Fruit fly (Drosophila melanogaster) whole organism, wandering third instar larva: ENCODE data around the gene Rala.

Experiments used
- Abd-B ChIP-seq: fragments of >200 bp; optimal IDR thresholded peaks from 2 replicates; lab custom pipeline; 2017; ENCODE audit warnings: missing biosample characterization, missing genetic modification characterization
- CG32264 ChIP-seq: fragments of 200-800 bp; sonication (Bioruptor generic); optimal IDR thresholded peaks from 2 replicates; lab custom pipeline; 2016; ENCODE audit warnings: missing biosample characterization, missing genetic modification characterization
- CG9705 ChIP-seq: fragments of 200-800 bp; sonication (Bioruptor generic); optimal IDR thresholded peaks from 2 replicates; lab custom pipeline; 2018; ENCODE audit warnings: missing biosample characterization, mild to moderate bottlenecking, missing genetic modification characterization
- CrebA ChIP-seq: fragments of 200-800 bp; sonication (Bioruptor generic); optimal IDR thresholded peaks from 2 replicates; lab custom pipeline; 2016; ENCODE audit warnings: missing biosample characterization, mild to moderate bottlenecking, missing genetic modification characterization, borderline replicate concordance
- Dfd ChIP-seq: fragments of >200 bp; optimal IDR thresholded peaks from 2 replicates; lab custom pipeline; 2017; ENCODE audit warnings: missing biosample characterization, missing genetic modification characterization
- Dif ChIP-seq: fragments of 200-275, 200-300 bp; sonication (Bioruptor generic); optimal IDR thresholded peaks from 2 replicates; lab custom pipeline; 2018; ENCODE audit warnings: missing biosample characterization, missing genetic modification characterization; ENCODE audit not compliant: partially characterized antibody
- GATAd ChIP-seq: sonication (Bioruptor generic); optimal IDR thresholded peaks from 2 replicates; lab custom pipeline; 2016; ENCODE audit warnings: missing biosample characterization, missing genetic modification characterization
- HLH106 ChIP-seq: fragments of 200-800 bp; optimal IDR thresholded peaks from 3 replicates; lab custom pipeline; 2019; ENCODE audit warnings: missing biosample characterization, mild to moderate bottlenecking, missing genetic modification characterization, moderate library complexity
- Hnf4 ChIP-seq: fragments of 200-800 bp; sonication (Bioruptor generic); optimal IDR thresholded peaks from 2 replicates; lab custom pipeline; 2016; ENCODE audit warnings: missing biosample characterization, mild to moderate bottlenecking, missing genetic modification characterization
- Hr78 ChIP-seq: fragments of >200 bp; optimal IDR thresholded peaks from 2 replicates; lab custom pipeline; 2017; ENCODE audit warnings: missing biosample characterization, missing genetic modification characterization
- Hr83 ChIP-seq: fragments of 200-300 bp; sonication (Bioruptor generic); optimal IDR thresholded peaks from 2 replicates; lab custom pipeline; 2016; ENCODE audit warnings: missing biosample characterization, mild to moderate bottlenecking, missing genetic modification characterization, moderate library complexity; ENCODE audit not compliant: poor library complexity, severe bottlenecking
- Jra ChIP-seq: sonication (Bioruptor generic); optimal IDR thresholded peaks from 2 replicates; lab custom pipeline; 2016; ENCODE audit warnings: missing biosample characterization, missing genetic modification characterization
- Mio ChIP-seq: sonication (Bioruptor generic); optimal IDR thresholded peaks from 2 replicates; lab custom pipeline; 2016; ENCODE audit warnings: missing biosample characterization, missing genetic modification characterization
- Myc ChIP-seq: fragments of >200 bp; optimal IDR thresholded peaks from 2 replicates; lab custom pipeline; 2017
- N ChIP-seq: fragments of >200 bp; optimal IDR thresholded peaks from 2 replicates; lab custom pipeline; 2018; ENCODE audit warnings: missing biosample characterization, missing external identifiers, missing genetic modification characterization
- OdsH ChIP-seq: fragments of 200-800 bp; sonication (Bioruptor generic); optimal IDR thresholded peaks from 2 replicates; lab custom pipeline; 2016; ENCODE audit warnings: missing biosample characterization, mild to moderate bottlenecking, missing genetic modification characterization
- Rel ChIP-seq, 2 experiments: fragments of 200-800 bp; sonication (Bioruptor generic) in 1 of 2; optimal IDR thresholded peaks; 2 replicates in 1 of 2; 3 replicates in 1 of 2; lab custom pipeline; 2016 to 2019; ENCODE audit warnings: mild to moderate bottlenecking in 2 of 2, missing biosample characterization in 2 of 2, missing genetic modification characterization in 2 of 2, moderate library complexity in 1 of 2
- Sp1 ChIP-seq: fragments of 200-800 bp; sonication (Bioruptor generic); optimal IDR thresholded peaks from 3 replicates; lab custom pipeline; 2019; ENCODE audit warnings: missing biosample characterization, mild to moderate bottlenecking, missing genetic modification characterization, moderate library complexity
- Vsx2 ChIP-seq: fragments of 200-300, 225-300 bp; sonication (Bioruptor generic); optimal IDR thresholded peaks from 2 replicates; lab custom pipeline; 2018; ENCODE audit warnings: missing biosample characterization, missing genetic modification characterization; ENCODE audit not compliant: partially characterized antibody
- br ChIP-seq: fragments of 200-800 bp; sonication (Bioruptor generic); optimal IDR thresholded peaks from 2 replicates; lab custom pipeline; 2016; ENCODE audit warnings: missing biosample characterization, missing genetic modification characterization
- brk ChIP-seq: fragments of 200-800 bp; sonication (Bioruptor generic); optimal IDR thresholded peaks from 2 replicates; lab custom pipeline; 2016; ENCODE audit warnings: missing biosample characterization, mild to moderate bottlenecking, missing genetic modification characterization
- dl ChIP-seq, 2 experiments: fragments of 175-275, 200-275 bp in 1 of 2; fragments of 200-275 bp in 1 of 2; sonication (Bioruptor generic); optimal IDR thresholded peaks; lab custom pipeline; 2018; ENCODE audit warnings: mild to moderate bottlenecking in 2 of 2, missing biosample characterization in 2 of 2, missing genetic modification characterization in 2 of 2, moderate library complexity in 2 of 2; ENCODE audit not compliant: partially characterized antibody in 2 of 2, insufficient read depth in 1 of 2
- dmrt93B ChIP-seq: fragments of 200-800 bp; sonication (Bioruptor generic); optimal IDR thresholded peaks from 2 replicates; lab custom pipeline; 2018; ENCODE audit warnings: missing biosample characterization, mild to moderate bottlenecking, missing genetic modification characterization
- dsf ChIP-seq: sonication (Bioruptor generic); optimal IDR thresholded peaks from 2 replicates; lab custom pipeline; 2016; ENCODE audit warnings: missing biosample characterization, missing genetic modification characterization, borderline replicate concordance
- ey ChIP-seq: fragments of 200-800 bp; sonication (Bioruptor generic); optimal IDR thresholded peaks from 2 replicates; lab custom pipeline; 2016; ENCODE audit warnings: missing biosample characterization, missing genetic modification characterization
- foxo ChIP-seq, 2 experiments: fragments of 200-800 bp; sonication (Bioruptor generic); optimal IDR thresholded peaks; 2 replicates in 1 of 2; 3 replicates in 1 of 2; lab custom pipeline; 2016 to 2017; ENCODE audit warnings: missing biosample characterization in 2 of 2, missing genetic modification characterization in 2 of 2
- fru ChIP-seq: fragments of 200-800 bp; sonication (Bioruptor generic); optimal IDR thresholded peaks from 3 replicates; lab custom pipeline; 2016; ENCODE audit warnings: missing biosample characterization, mild to moderate bottlenecking, missing genetic modification characterization
- h ChIP-seq: fragments of 200-800 bp; sonication (Bioruptor generic); optimal IDR thresholded peaks from 3 replicates; lab custom pipeline; 2016; ENCODE audit warnings: missing biosample characterization, mild to moderate bottlenecking, missing genetic modification characterization
- jim ChIP-seq: fragments of 175-275, 200-325 bp; sonication (Bioruptor generic); optimal IDR thresholded peaks from 2 replicates; lab custom pipeline; 2016; ENCODE audit warnings: missing biosample characterization, mild to moderate bottlenecking, missing genetic modification characterization
- lola ChIP-seq: fragments of >200 bp; optimal IDR thresholded peaks from 2 replicates; lab custom pipeline; 2017; ENCODE audit warnings: missing biosample characterization, missing genetic modification characterization
- pan ChIP-seq: fragments of >200 bp; optimal IDR thresholded peaks from 2 replicates; lab custom pipeline; 2017
- psq ChIP-seq: fragments of 200-800 bp; sonication (Bioruptor generic); optimal IDR thresholded peaks from 3 replicates; lab custom pipeline; 2017; ENCODE audit warnings: missing biosample characterization, mild to moderate bottlenecking, missing genetic modification characterization, moderate library complexity
- rgr ChIP-seq: fragments of 200-800 bp; sonication (Bioruptor generic); optimal IDR thresholded peaks from 3 replicates; lab custom pipeline; 2016; ENCODE audit warnings: missing biosample characterization, mild to moderate bottlenecking, missing genetic modification characterization
- sage ChIP-seq: fragments of 200-800 bp; sonication (Bioruptor generic); optimal IDR thresholded peaks from 2 replicates; lab custom pipeline; 2016; ENCODE audit warnings: missing biosample characterization, mild to moderate bottlenecking, missing genetic modification characterization
- sv ChIP-seq: fragments of 200-800 bp; sonication (Bioruptor generic); optimal IDR thresholded peaks from 3 replicates; lab custom pipeline; 2016; ENCODE audit warnings: missing biosample characterization, missing genetic modification characterization
- tai ChIP-seq: sonication (Bioruptor generic); optimal IDR thresholded peaks from 2 replicates; lab custom pipeline; 2016; ENCODE audit warnings: missing biosample characterization, missing genetic modification characterization
- usp ChIP-seq: fragments of >200 bp; optimal IDR thresholded peaks from 2 replicates; lab custom pipeline; 2017; ENCODE audit warnings: missing biosample characterization, missing genetic modification characterization
- woc ChIP-seq: sonication (Bioruptor generic); optimal IDR thresholded peaks from 2 replicates; lab custom pipeline; 2016; ENCODE audit warnings: missing biosample characterization, mild to moderate bottlenecking, missing genetic modification characterization

The Rala gene

DNA sequence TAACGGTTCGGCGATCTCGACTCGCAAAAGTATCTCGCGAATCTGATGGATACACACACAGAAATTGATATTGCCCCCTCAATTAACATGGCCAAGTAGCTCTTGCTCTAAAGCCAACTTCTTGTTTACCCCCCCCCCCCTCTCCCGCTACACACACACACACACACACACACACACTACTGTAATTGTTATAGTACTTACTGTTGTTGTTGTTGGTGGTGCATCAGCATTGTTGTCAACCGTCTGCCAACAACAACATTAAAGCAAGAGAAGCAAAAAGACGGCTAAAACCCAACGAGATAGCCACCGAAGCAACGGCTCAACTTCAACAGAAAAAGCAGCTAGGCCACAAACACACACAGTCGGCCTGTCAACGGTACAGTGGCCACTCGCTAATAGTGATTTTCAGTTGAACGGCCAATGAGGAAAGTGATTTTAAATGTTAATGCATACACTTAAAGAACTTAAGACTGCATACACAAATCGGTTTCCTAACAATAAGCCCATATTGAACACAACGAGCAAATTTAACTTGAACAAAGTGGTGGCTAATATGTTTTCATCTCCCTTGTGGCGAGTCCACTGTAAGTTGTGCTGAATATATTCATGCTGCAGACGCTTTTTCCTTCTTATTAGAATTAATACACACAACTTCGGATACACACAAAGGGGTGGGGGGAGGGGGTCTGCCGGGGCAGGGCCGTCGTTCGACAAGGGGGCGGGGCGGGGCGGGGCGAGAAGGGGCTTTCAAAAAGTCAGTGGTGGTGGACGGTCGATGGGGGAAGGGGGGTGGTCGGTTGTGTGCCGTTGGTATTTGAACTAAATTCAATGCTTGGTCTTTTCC lies 31.0 kb upstream of the Rala start:
- no peak for TF ChIP-seq dl (GFP tag; optimal IDR thresholded peaks at IDR 0.05; lab: Kevin White, UChicago; ENCODE audit: insufficient read depth in 1 of 2, partially characterized antibody in 2 of 2)
- TF ChIP-seq br (GFP tag; lab: Kevin White, UChicago): peak; percentile 79
- TF ChIP-seq Myc (lab: Kevin White, UChicago): no peak
- TF ChIP-seq OdsH (GFP tag; lab: Kevin White, UChicago): peak; percentile 72
- TF ChIP-seq Mio (GFP tag; lab: Kevin White, UChicago): no peak
- no peak for TF ChIP-seq GATAd
- peak; percentile 46 for TF ChIP-seq brk (GFP tag; lab: Kevin White, UChicago)
- peak; percentile 64 for TF ChIP-seq CG9705
- peak; percentile 53 for TF ChIP-seq sv
- peak in 1 of 2 experiments; percentile 81 for TF ChIP-seq foxo (GFP tag; optimal IDR thresholded peaks at IDR 0.05; lab: Kevin White, UChicago)
- TF ChIP-seq Jra (GFP tag; lab: Kevin White, UChicago): peak; percentile 40
- TF ChIP-seq Hnf4 (GFP tag; lab: Kevin White, UChicago): peak; percentile 69
- no peak for TF ChIP-seq Rel (GFP tag; optimal IDR thresholded peaks at IDR 0.05; lab: Kevin White, UChicago)
- no peak for TF ChIP-seq Rel (tag; optimal IDR thresholded peaks at IDR 0.05; lab: Kevin White, UChicago)
- peak; percentile 33 for TF ChIP-seq CG32264 (GFP tag; lab: Kevin White, UChicago)
- TF ChIP-seq usp (GFP tag; lab: Kevin White, UChicago): no peak
- TF ChIP-seq Sp1: peak; percentile 61
- TF ChIP-seq lola (GFP tag; lab: Kevin White, UChicago): no peak
- no peak for TF ChIP-seq jim (GFP tag; lab: Kevin White, UChicago)
- peak; percentile 84 for TF ChIP-seq fru (GFP tag; lab: Kevin White, UChicago)
- TF ChIP-seq CrebA: no peak
- TF ChIP-seq sage (GFP tag; lab: Kevin White, UChicago): no peak
- peak; percentile 80 for TF ChIP-seq rgr (GFP tag; lab: Kevin White, UChicago)
- no peak for TF ChIP-seq Dif (GFP tag; lab: Kevin White, UChicago)
- peak; percentile 78 for TF ChIP-seq HLH106
- TF ChIP-seq h (GFP tag; lab: Kevin White, UChicago): peak; percentile 85
- no peak for TF ChIP-seq tai (GFP tag; lab: Kevin White, UChicago)
- TF ChIP-seq Hr78 (GFP tag; lab: Kevin White, UChicago): no peak
- peak; percentile 75 for TF ChIP-seq woc (GFP tag; lab: Kevin White, UChicago)
- TF ChIP-seq psq (GFP tag; lab: Kevin White, UChicago): peak; percentile 60
- peak; percentile 65 for TF ChIP-seq dmrt93B (GFP tag; lab: Kevin White, UChicago)
- no peak for TF ChIP-seq Abd-B (GFP tag; lab: Kevin White, UChicago)
- TF ChIP-seq Vsx2 (GFP tag; lab: Kevin White, UChicago): no peak
- no peak for TF ChIP-seq dsf (GFP tag; lab: Kevin White, UChicago)
- TF ChIP-seq N (GFP tag; lab: Kevin White, UChicago): no peak
- peak; percentile 84 for TF ChIP-seq ey (GFP tag; lab: Kevin White, UChicago)
- TF ChIP-seq pan (lab: Kevin White, UChicago): no peak
- no peak for TF ChIP-seq Hr83 (GFP tag; lab: Kevin White, UChicago)
- no peak for TF ChIP-seq Dfd (GFP tag; lab: Kevin White, UChicago)
